Fruit fly (Drosophila melanogaster) whole organism, embryonic: ENCODE results near the gene enc.

ENCODE experiments used
- Abd-B ChIP-seq: fragments of 200-800 bp; sonication (Bioruptor generic); optimal IDR thresholded peaks from 2 replicates; lab custom pipeline; 2018; ENCODE audit warnings: missing biosample characterization, mild to moderate bottlenecking, missing genetic modification characterization, moderate library complexity
- CG10431 ChIP-seq: fragments of 200-800 bp; sonication (Bioruptor generic); optimal IDR thresholded peaks from 3 replicates; lab custom pipeline; 2018; ENCODE audit warnings: missing biosample characterization, mild to moderate bottlenecking, missing genetic modification characterization
- CG10959 ChIP-seq: fragments of 200-800 bp; sonication (Bioruptor generic); IDR thresholded peaks from 2 replicates; pipeline ENCODE4 v1.3.6; 2022; ENCODE audit warnings: missing biosample characterization, missing genetic modification characterization
- CG11398 ChIP-seq: fragments of 200-800 bp; sonication (Bioruptor generic); optimal IDR thresholded peaks from 2 replicates; lab custom pipeline; 2016; ENCODE audit warnings: missing biosample characterization, missing genetic modification characterization
- CG11723 ChIP-seq: fragments of 200-800 bp; sonication (Bioruptor generic); optimal IDR thresholded peaks from 2 replicates; lab custom pipeline; 2017; ENCODE audit warnings: missing biosample characterization, mild to moderate bottlenecking, missing genetic modification characterization
- CG13894 ChIP-seq: fragments of 200-800 bp; sonication (Bioruptor generic); optimal IDR thresholded peaks from 3 replicates; lab custom pipeline; 2018; ENCODE audit warnings: missing biosample characterization, mild to moderate bottlenecking, missing genetic modification characterization, moderate library complexity
- CG14710 ChIP-seq: fragments of 200-800 bp; sonication (Bioruptor generic); optimal IDR thresholded peaks from 3 replicates; lab custom pipeline; 2019; ENCODE audit warnings: missing biosample characterization, mild to moderate bottlenecking, missing genetic modification characterization, moderate library complexity
- CG15601 ChIP-seq: fragments of 200-800 bp; sonication (Bioruptor generic); optimal IDR thresholded peaks from 3 replicates; lab custom pipeline; 2019; ENCODE audit warnings: missing biosample characterization, mild to moderate bottlenecking, missing genetic modification characterization, moderate library complexity
- CG15696 ChIP-seq: fragments of 200-800 bp; sonication (Bioruptor generic); optimal IDR thresholded peaks from 2 replicates; lab custom pipeline; 2019; ENCODE audit warnings: missing biosample characterization, mild to moderate bottlenecking, missing genetic modification characterization, moderate library complexity
- CG1603 ChIP-seq: fragments of 200-800 bp; sonication (Bioruptor generic); optimal IDR thresholded peaks from 2 replicates; lab custom pipeline; 2019; ENCODE audit warnings: missing biosample characterization, mild to moderate bottlenecking, missing genetic modification characterization, moderate library complexity
- CG17568 ChIP-seq: fragments of 200-800 bp; sonication (Bioruptor generic); optimal IDR thresholded peaks from 2 replicates; lab custom pipeline; 2018; ENCODE audit warnings: missing biosample characterization, mild to moderate bottlenecking, missing genetic modification characterization, moderate library complexity
- CG18476 ChIP-seq: fragments of 200-800 bp; sonication (Bioruptor generic); optimal IDR thresholded peaks from 2 replicates; lab custom pipeline; 2016; ENCODE audit warnings: missing biosample characterization, mild to moderate bottlenecking, missing genetic modification characterization
- CG18764 ChIP-seq: fragments of 200-800 bp; sonication (Bioruptor generic); optimal IDR thresholded peaks from 3 replicates; lab custom pipeline; 2016; ENCODE audit warnings: missing biosample characterization, missing genetic modification characterization
- CG33557 ChIP-seq: fragments of 200-800 bp; sonication (Bioruptor generic); optimal IDR thresholded peaks from 2 replicates; lab custom pipeline; 2019; ENCODE audit warnings: missing biosample characterization, mild to moderate bottlenecking, missing genetic modification characterization, moderate library complexity
- CG34376 ChIP-seq: fragments of 200-800 bp; sonication (Bioruptor generic); optimal IDR thresholded peaks from 2 replicates; lab custom pipeline; 2018; ENCODE audit warnings: missing biosample characterization, mild to moderate bottlenecking, missing genetic modification characterization
- CG4404 ChIP-seq: fragments of 200-800 bp; sonication (Bioruptor generic); IDR thresholded peaks from 2 replicates; pipeline ENCODE4 v1.3.6; 2022; ENCODE audit warnings: missing biosample characterization, missing genetic modification characterization
- CG4617 ChIP-seq: fragments of 200-800 bp; sonication (Bioruptor generic); optimal IDR thresholded peaks from 3 replicates; lab custom pipeline; 2016; ENCODE audit warnings: missing biosample characterization, missing genetic modification characterization, borderline replicate concordance
- CG4820 ChIP-seq: fragments of 200-800 bp; sonication (Bioruptor generic); optimal IDR thresholded peaks from 3 replicates; lab custom pipeline; 2016; ENCODE audit warnings: missing biosample characterization, missing genetic modification characterization
- CG6791 ChIP-seq: fragments of 200-800 bp; sonication (Bioruptor generic); IDR thresholded peaks from 3 replicates; pipeline ENCODE4 v1.3.6; 2022; ENCODE audit warnings: missing biosample characterization, missing genetic modification characterization; ENCODE audit not compliant: partially characterized antibody
- CG8944 ChIP-seq: fragments of 200-800 bp; sonication (Bioruptor generic); optimal IDR thresholded peaks from 3 replicates; lab custom pipeline; 2016; ENCODE audit warnings: missing biosample characterization, missing genetic modification characterization
- CG9215 ChIP-seq: fragments of 200-800 bp; sonication (Bioruptor generic); IDR thresholded peaks from 2 replicates; pipeline ENCODE4 v1.3.6; 2022; ENCODE audit warnings: missing biosample characterization, missing genetic modification characterization
- CHES-1-like ChIP-seq: fragments of 200-800 bp; sonication (Bioruptor generic); optimal IDR thresholded peaks from 2 replicates; lab custom pipeline; 2016; ENCODE audit warnings: missing biosample characterization, missing genetic modification characterization
- CTCF ChIP-seq: fragments of 200-800 bp; sonication (Bioruptor generic); optimal IDR thresholded peaks from 2 replicates; lab custom pipeline; 2017; ENCODE audit warnings: missing biosample characterization, mild to moderate bottlenecking, missing genetic modification characterization, moderate library complexity
- Dip2 ChIP-seq: fragments of 200-800 bp; sonication (Bioruptor generic); IDR thresholded peaks from 2 replicates; pipeline ENCODE4 v1.3.6; 2022; ENCODE audit warnings: missing biosample characterization, missing genetic modification characterization
- Doc2 ChIP-seq: fragments of 200-800 bp; sonication (Bioruptor generic); IDR thresholded peaks from 2 replicates; pipeline ENCODE4 v1.3.6; 2022; ENCODE audit warnings: missing biosample characterization, missing genetic modification characterization
- HLH3B ChIP-seq: fragments of 200-800 bp; sonication (Bioruptor generic); IDR thresholded peaks from 2 replicates; pipeline ENCODE4 v1.3.6; 2022; ENCODE audit warnings: missing biosample characterization, missing genetic modification characterization
- HLHmδ ChIP-seq: fragments of 200-800 bp; sonication (Bioruptor generic); optimal IDR thresholded peaks from 2 replicates; lab custom pipeline; 2018; ENCODE audit warnings: missing biosample characterization, mild to moderate bottlenecking, missing genetic modification characterization, moderate library complexity
- Hand ChIP-seq: fragments of 200-800 bp; sonication (Bioruptor generic); optimal IDR thresholded peaks from 2 replicates; lab custom pipeline; 2017; ENCODE audit warnings: mild to moderate bottlenecking, missing biosample characterization, missing genetic modification reagents, missing genetic modification characterization
- Hr39 ChIP-seq: fragments of >200 bp; optimal IDR thresholded peaks from 2 replicates; lab custom pipeline; 2017
- Kr ChIP-seq: fragments of 200-800 bp; sonication (Bioruptor generic); optimal IDR thresholded peaks from 2 replicates; lab custom pipeline; 2017; ENCODE audit warnings: missing biosample characterization, mild to moderate bottlenecking, missing genetic modification characterization
- NFAT ChIP-seq: fragments of 200-800 bp; sonication (Bioruptor generic); IDR thresholded peaks from 2 replicates; pipeline ENCODE4 v1.3.6; 2022; ENCODE audit warnings: missing biosample characterization, missing genetic modification characterization
- Poxn ChIP-seq: fragments of 200-800 bp; sonication (Bioruptor generic); IDR thresholded peaks from 2 replicates; pipeline ENCODE4 v1.3.6; 2022; ENCODE audit warnings: missing biosample characterization, missing genetic modification characterization
- Ptx1 ChIP-seq: fragments of 200-800 bp; sonication (Bioruptor generic); IDR thresholded peaks from 2 replicates; pipeline ENCODE4 v1.3.6; 2022; ENCODE audit warnings: missing biosample characterization, missing genetic modification characterization
- Scr ChIP-seq: fragments of 200-800 bp; sonication (Bioruptor generic); IDR thresholded peaks from 2 replicates; pipeline ENCODE4 v1.3.6; 2022; ENCODE audit warnings: missing biosample characterization, missing genetic modification characterization; ENCODE audit not compliant: partially characterized antibody
- Side ChIP-seq: fragments of 200-800 bp; sonication (Bioruptor generic); optimal IDR thresholded peaks from 2 replicates; lab custom pipeline; 2016; ENCODE audit warnings: missing biosample characterization, missing genetic modification characterization
- btn ChIP-seq: fragments of 200-800 bp; sonication (Bioruptor generic); optimal IDR thresholded peaks from 2 replicates; lab custom pipeline; 2016; ENCODE audit warnings: missing biosample characterization, missing genetic modification characterization
- chinmo ChIP-seq: fragments of 200-800 bp; sonication (Bioruptor generic); IDR thresholded peaks from 4 replicates; pipeline ENCODE4 v1.3.6; 2022; ENCODE audit warnings: missing biosample characterization, missing genetic modification characterization; ENCODE audit not compliant: partially characterized antibody
- ci ChIP-seq: fragments of 200-800 bp; sonication (Bioruptor generic); IDR thresholded peaks from 3 replicates; pipeline ENCODE4 v1.3.6; 2022; ENCODE audit warnings: missing biosample characterization, missing genetic modification characterization
- fru ChIP-seq: fragments of >200 bp; optimal IDR thresholded peaks from 2 replicates; lab custom pipeline; 2017
- gce ChIP-seq: fragments of 200-800 bp; sonication (Bioruptor generic); IDR thresholded peaks from 3 replicates; pipeline ENCODE4 v1.3.6; 2022; ENCODE audit warnings: missing biosample characterization, missing genetic modification characterization
- lmd ChIP-seq: fragments of 200-800 bp; sonication (Bioruptor generic); IDR thresholded peaks from 2 replicates; pipeline ENCODE4 v1.3.6; 2022; ENCODE audit warnings: missing biosample characterization, missing genetic modification characterization
- lola ChIP-seq, 3 experiments: fragments of >200 bp in 2 of 3; fragments of 200-800 bp in 1 of 3; sonication (Bioruptor generic) in 1 of 3; optimal IDR thresholded peaks; 2 replicates each; lab custom pipeline; 2017 to 2019; ENCODE audit warnings: missing biosample characterization in 3 of 3, missing genetic modification characterization in 3 of 3, mild to moderate bottlenecking in 1 of 3, moderate library complexity in 1 of 3
- psq ChIP-seq: fragments of 200-800 bp; sonication (Bioruptor generic); optimal IDR thresholded peaks from 2 replicates; lab custom pipeline; 2017; ENCODE audit warnings: missing biosample characterization, missing genetic modification characterization
- pum ChIP-seq: fragments of 200-800 bp; sonication (Bioruptor generic); optimal IDR thresholded peaks from 2 replicates; lab custom pipeline; 2016; ENCODE audit warnings: missing biosample characterization, missing genetic modification characterization
- shn ChIP-seq: fragments of 200-800 bp; sonication (Bioruptor generic); optimal IDR thresholded peaks from 3 replicates; lab custom pipeline; 2016; ENCODE audit warnings: missing biosample characterization, missing genetic modification characterization
- sim ChIP-seq: fragments of 200-800 bp; sonication (Bioruptor generic); IDR thresholded peaks from 2 replicates; pipeline ENCODE4 v1.3.6; 2022; ENCODE audit warnings: missing biosample characterization, missing genetic modification characterization
- so ChIP-seq: fragments of 200-800 bp; sonication (Bioruptor generic); IDR thresholded peaks from 3 replicates; pipeline ENCODE4 v1.3.6; 2022; ENCODE audit warnings: missing biosample characterization, missing genetic modification characterization
- sr ChIP-seq: fragments of 200-800 bp; sonication (Bioruptor generic); IDR thresholded peaks from 3 replicates; pipeline ENCODE4 v1.3.6; 2022; ENCODE audit warnings: missing biosample characterization, missing genetic modification characterization
- stc ChIP-seq: fragments of 200-800 bp; sonication (Bioruptor generic); IDR thresholded peaks from 2 replicates; pipeline ENCODE4 v1.3.6; 2022; ENCODE audit warnings: missing biosample characterization, missing genetic modification characterization
- tgo ChIP-seq: fragments of 200-800 bp; sonication (Bioruptor generic); IDR thresholded peaks from 3 replicates; pipeline ENCODE4 v1.3.6; 2022; ENCODE audit warnings: missing biosample characterization, missing genetic modification characterization
- z ChIP-seq: fragments of 200-800 bp; sonication (Bioruptor generic); IDR thresholded peaks from 3 replicates; pipeline ENCODE4 v1.3.6; 2022; ENCODE audit warnings: missing biosample characterization, missing genetic modification characterization

enc gene

dm6 chr3L:3855194-3855980, 36.9 kb downstream of the enc start (continued):
- TF ChIP-seq CG4404 (peak; percentile 66), ci (no peak; the same call in 2 of the 3 replicates), psq (no peak), shn (GFP tag; lab: Kevin White, UChicago) (no peak), CG13894 (tag; lab: Kevin White, UChicago) (peak; percentile 69), Kr (GFP tag; lab: Kevin White, UChicago) (no peak), btn (no peak), Hand (GFP tag; lab: Kevin White, UChicago) (no peak), CG4820 (peak; percentile 43), HLHmδ (GFP tag; lab: Kevin White, UChicago) (no peak), CG33557 (GFP tag; lab: Kevin White, UChicago) (peak; percentile 69), CG1603 (tag; lab: Kevin White, UChicago) (no peak), CG8944 (no peak), CG11723 (GFP tag; lab: Kevin White, UChicago) (peak; percentile 33), lmd (GFP tag; lab: Robert Waterston, UW) (peak; percentile 47; the same call in 1 of the 2 replicates), CG9215 (GFP tag; lab: Robert Waterston, UW) (no peak), CTCF (GFP tag; lab: Kevin White, UChicago) (no peak), stc (GFP tag; lab: Robert Waterston, UW) (peak; percentile 50; the same call in 1 of the 2 replicates), Hr39 (lab: Kevin White, UChicago) (no peak), Poxn (GFP tag; lab: Robert Waterston, UW) (no peak), CG10959 (peak; percentile 71), Scr (GFP tag; lab: Robert Waterston, UW) (no peak), Dip2 (GFP tag; lab: Robert Waterston, UW) (no peak), z (GFP tag; lab: Robert Waterston, UW) (no peak), Ptx1 (GFP tag; lab: Robert Waterston, UW) (peak; percentile 46; the same call in 1 of the 2 replicates), CG15601 (tag; lab: Kevin White, UChicago) (peak; percentile 59), CG17568 (GFP tag; lab: Kevin White, UChicago) (no peak), CG18764 (GFP tag; lab: Kevin White, UChicago) (no peak), CG4617 (GFP tag; lab: Kevin White, UChicago) (no peak), CG14710 (tag; lab: Kevin White, UChicago) (peak; percentile 75), fru (lab: Kevin White, UChicago) (no peak), CG10431 (peak; percentile 13), Side (GFP tag; lab: Kevin White, UChicago) (no peak), so (no peak), HLH3B (peak; percentile 60), sr (GFP tag; lab: Robert Waterston, UW) (no peak), CG18476 (GFP tag; lab: Kevin White, UChicago) (no peak), chinmo (GFP tag; lab: Robert Waterston, UW) (no peak), NFAT (no peak), gce (no peak), Abd-B (GFP tag; lab: Kevin White, UChicago) (peak; percentile 42), tgo (GFP tag; lab: Robert Waterston, UW) (no peak; the same call in 2 of the 3 replicates), sim (GFP tag; lab: Robert Waterston, UW) (no peak), CG6791 (GFP tag; lab: Robert Waterston, UW) (no peak), pum (GFP tag; lab: Kevin White, UChicago) (no peak), CG11398 (GFP tag; lab: Kevin White, UChicago) (no peak), CG34376 (GFP tag; lab: Kevin White, UChicago) (no peak), Doc2 (GFP tag; lab: Robert Waterston, UW) (no peak), CHES-1-like (GFP tag; lab: Kevin White, UChicago) (no peak), lola (GFP tag; optimal IDR thresholded peaks at IDR 0.05; lab: Kevin White, UChicago) (peak in 1 of 3 experiments; percentile 84), CG15696 (tag; lab: Kevin White, UChicago) (peak; percentile 73)
